Fruit fly (Drosophila melanogaster) whole organism, prepupa: ENCODE data around the gene CG11396.
A peak's percentile ranks its signal among the peaks of the same experiment; 100 is the strongest.

ENCODE experiments used
- CG10669 ChIP-seq: fragments of 200-800 bp; sonication (Bioruptor generic); optimal IDR thresholded peaks from 3 replicates; lab custom pipeline; 2018; ENCODE audit warnings: missing biosample characterization, mild to moderate bottlenecking, missing genetic modification characterization, moderate library complexity
- CG11294 ChIP-seq: fragments of 200-800 bp; sonication (Bioruptor generic); IDR thresholded peaks from 2 replicates; pipeline ENCODE4 v1.3.6; 2022; ENCODE audit warnings: missing biosample characterization, missing genetic modification characterization
- CG11762 ChIP-seq: fragments of 200-800 bp; sonication (Bioruptor generic); optimal IDR thresholded peaks from 3 replicates; lab custom pipeline; 2016; ENCODE audit warnings: missing biosample characterization, missing genetic modification characterization; ENCODE audit not compliant: insufficient read depth
- CG15336 ChIP-seq: fragments of 200-800 bp; sonication (Bioruptor generic); IDR thresholded peaks from 2 replicates; pipeline ENCODE4 v1.3.6; 2022; ENCODE audit warnings: missing biosample characterization, missing genetic modification characterization
- CG1621 ChIP-seq: fragments of 200-800 bp; sonication (Bioruptor generic); optimal IDR thresholded peaks from 3 replicates; lab custom pipeline; 2018; ENCODE audit warnings: missing biosample characterization, mild to moderate bottlenecking, missing genetic modification characterization
- CG16779 ChIP-seq: fragments of 200-800 bp; sonication (Bioruptor generic); optimal IDR thresholded peaks from 3 replicates; lab custom pipeline; 2017; ENCODE audit warnings: missing biosample characterization, mild to moderate bottlenecking, missing genetic modification characterization
- CG3032 ChIP-seq: fragments of 200-800 bp; optimal IDR thresholded peaks from 2 replicates; lab custom pipeline; 2019; ENCODE audit warnings: missing biosample characterization, mild to moderate bottlenecking, missing genetic modification characterization, moderate library complexity
- CG31627 ChIP-seq: fragments of 200-800 bp; sonication (Bioruptor generic); optimal IDR thresholded peaks from 3 replicates; lab custom pipeline; 2016; ENCODE audit warnings: missing biosample characterization, missing genetic modification characterization
- CG32006 ChIP-seq: fragments of 200-800 bp; sonication (Bioruptor generic); optimal IDR thresholded peaks from 3 replicates; lab custom pipeline; 2017; ENCODE audit warnings: missing biosample characterization, mild to moderate bottlenecking, missing genetic modification characterization
- CG34406 ChIP-seq: fragments of 200-800 bp; sonication (Bioruptor generic); optimal IDR thresholded peaks from 3 replicates; lab custom pipeline; 2016; ENCODE audit warnings: missing biosample characterization, missing genetic modification characterization
- CG3919 ChIP-seq: fragments of 200-800 bp; sonication (Bioruptor generic); optimal IDR thresholded peaks from 3 replicates; lab custom pipeline; 2016; ENCODE audit warnings: missing biosample characterization, missing genetic modification characterization
- CG6792 ChIP-seq: fragments of 200-800 bp; sonication (Bioruptor generic); optimal IDR thresholded peaks from 3 replicates; lab custom pipeline; 2016; ENCODE audit warnings: missing biosample characterization, missing genetic modification characterization
- CG6808 ChIP-seq: fragments of 200-800 bp; sonication (Bioruptor generic); optimal IDR thresholded peaks from 3 replicates; lab custom pipeline; 2017; ENCODE audit warnings: missing biosample characterization, missing genetic modification characterization, mild to moderate bottlenecking, moderate library complexity, missing genetic modification reagents
- CG6854 ChIP-seq: fragments of 200-800 bp; sonication (Bioruptor generic); optimal IDR thresholded peaks from 2 replicates; lab custom pipeline; 2017; ENCODE audit warnings: missing biosample characterization, mild to moderate bottlenecking, missing genetic modification characterization
- CG7368 ChIP-seq: fragments of 200-800 bp; sonication (Bioruptor generic); optimal IDR thresholded peaks from 3 replicates; lab custom pipeline; 2016; ENCODE audit warnings: missing biosample characterization, missing genetic modification characterization
- CG8119 ChIP-seq: fragments of 200-800 bp; sonication (Bioruptor generic); IDR thresholded peaks from 3 replicates; pipeline ENCODE4 v1.3.6; 2022; ENCODE audit warnings: missing biosample characterization, missing genetic modification characterization
- CG8632 ChIP-seq: fragments of 200-800 bp; sonication (Bioruptor generic); optimal IDR thresholded peaks from 3 replicates; lab custom pipeline; 2016; ENCODE audit warnings: missing biosample characterization, missing genetic modification characterization
- Eip75B ChIP-seq: fragments of 200-800 bp; sonication (Bioruptor generic); optimal IDR thresholded peaks from 3 replicates; lab custom pipeline; 2016; ENCODE audit warnings: missing biosample characterization, missing genetic modification characterization
- Eip78C ChIP-seq: fragments of 200-800 bp; sonication (Bioruptor generic); peaks from one replicate; lab custom pipeline; 2016; ENCODE audit warnings: missing biosample characterization, missing genetic modification characterization
- Eip93F ChIP-seq: fragments of 200-800 bp; sonication (Bioruptor generic); optimal IDR thresholded peaks from 2 replicates; lab custom pipeline; 2016; ENCODE audit warnings: missing biosample characterization, mild to moderate bottlenecking, missing genetic modification characterization
- Ets21C ChIP-seq: fragments of 200-800 bp; sonication (Bioruptor generic); optimal IDR thresholded peaks from 3 replicates; lab custom pipeline; 2016; ENCODE audit warnings: missing biosample characterization, missing genetic modification characterization
- Ets96B ChIP-seq: fragments of 200-800 bp; optimal IDR thresholded peaks from 2 replicates; lab custom pipeline; 2019; ENCODE audit warnings: missing biosample characterization, mild to moderate bottlenecking, missing genetic modification characterization, moderate library complexity
- Gug ChIP-seq: fragments of 200-800 bp; sonication (Bioruptor generic); IDR thresholded peaks from 2 replicates; pipeline ENCODE4 v1.3.6; 2022; ENCODE audit warnings: missing biosample characterization, missing genetic modification characterization
- Hr38 ChIP-seq: sonication (Bioruptor generic); optimal IDR thresholded peaks from 2 replicates; lab custom pipeline; 2016; ENCODE audit warnings: missing biosample characterization, missing genetic modification characterization
- Met ChIP-seq: fragments of 200-800 bp; sonication (Bioruptor generic); optimal IDR thresholded peaks from 3 replicates; lab custom pipeline; 2016; ENCODE audit warnings: missing biosample characterization, missing genetic modification characterization
- OdsH ChIP-seq: fragments of 200-800 bp; sonication (Bioruptor generic); optimal IDR thresholded peaks from 3 replicates; lab custom pipeline; 2016; ENCODE audit warnings: missing biosample characterization, missing genetic modification characterization
- Smox ChIP-seq: fragments of 200-800 bp; sonication (Bioruptor generic); optimal IDR thresholded peaks from 3 replicates; lab custom pipeline; 2016; ENCODE audit warnings: missing biosample characterization, missing genetic modification characterization
- Sox14 ChIP-seq: fragments of 200-800 bp; sonication (Bioruptor generic); optimal IDR thresholded peaks from 3 replicates; lab custom pipeline; 2016; ENCODE audit warnings: missing biosample characterization, missing genetic modification characterization
- Sox15 ChIP-seq: fragments of 200-800 bp; sonication (Bioruptor generic); optimal IDR thresholded peaks from 3 replicates; lab custom pipeline; 2016; ENCODE audit warnings: missing biosample characterization, missing genetic modification characterization
- acj6 ChIP-seq: fragments of 200-800 bp; sonication (Bioruptor generic); optimal IDR thresholded peaks from 3 replicates; lab custom pipeline; 2016; ENCODE audit warnings: missing biosample characterization, missing genetic modification characterization
- dac ChIP-seq: fragments of 200-800 bp; sonication (Bioruptor generic); optimal IDR thresholded peaks from 2 replicates; lab custom pipeline; 2017; ENCODE audit warnings: missing biosample characterization, mild to moderate bottlenecking, missing genetic modification characterization
- dsx ChIP-seq: fragments of 200-800 bp; optimal IDR thresholded peaks from 3 replicates; lab custom pipeline; 2019; ENCODE audit warnings: missing biosample characterization, mild to moderate bottlenecking, missing genetic modification characterization, moderate library complexity; ENCODE audit not compliant: poor library complexity, severe bottlenecking
- eg ChIP-seq: fragments of 200-800 bp; sonication (Bioruptor generic); IDR thresholded peaks from 3 replicates; pipeline ENCODE4 v1.3.6; 2022; ENCODE audit warnings: missing biosample characterization, missing genetic modification characterization
- esn ChIP-seq: fragments of 200-800 bp; sonication (Bioruptor generic); optimal IDR thresholded peaks from 2 replicates; lab custom pipeline; 2016; ENCODE audit warnings: missing biosample characterization, mild to moderate bottlenecking, missing genetic modification characterization, moderate library complexity
- fd85E ChIP-seq: fragments of 200-800 bp; sonication (Bioruptor generic); optimal IDR thresholded peaks from 3 replicates; lab custom pipeline; 2016; ENCODE audit warnings: missing biosample characterization, missing genetic modification characterization
- pdm3 ChIP-seq: fragments of 200-800 bp; sonication (Bioruptor generic); optimal IDR thresholded peaks from 3 replicates; lab custom pipeline; 2016; ENCODE audit warnings: missing biosample characterization, missing genetic modification characterization
- salr ChIP-seq, 2 experiments: fragments of 200-800 bp; sonication (Bioruptor generic); optimal IDR thresholded peaks; 3 replicates each; lab custom pipeline; 2016 to 2018; ENCODE audit warnings: missing biosample characterization in 2 of 2, missing genetic modification characterization in 2 of 2, mild to moderate bottlenecking in 1 of 2
- ss ChIP-seq, 2 experiments: fragments of 200-800 bp; sonication (Bioruptor generic); optimal IDR thresholded peaks; 2 replicates in 1 of 2; 3 replicates in 1 of 2; lab custom pipeline; 2017 to 2018; ENCODE audit warnings: mild to moderate bottlenecking in 2 of 2, missing biosample characterization in 2 of 2, missing genetic modification characterization in 2 of 2, moderate library complexity in 1 of 2
- svp ChIP-seq: fragments of 200-800 bp; sonication (Bioruptor generic); peaks from one replicate; lab custom pipeline; 2016; ENCODE audit warnings: missing biosample characterization, missing genetic modification characterization
- topi ChIP-seq: fragments of 200-800 bp; sonication (Bioruptor generic); optimal IDR thresholded peaks from 3 replicates; lab custom pipeline; 2016; ENCODE audit warnings: missing biosample characterization, missing genetic modification characterization
- vri ChIP-seq: fragments of 200-800 bp; sonication (Bioruptor generic); optimal IDR thresholded peaks from 3 replicates; lab custom pipeline; 2016; ENCODE audit warnings: missing biosample characterization, mild to moderate bottlenecking, missing genetic modification characterization

CG11396 gene

DNA sequence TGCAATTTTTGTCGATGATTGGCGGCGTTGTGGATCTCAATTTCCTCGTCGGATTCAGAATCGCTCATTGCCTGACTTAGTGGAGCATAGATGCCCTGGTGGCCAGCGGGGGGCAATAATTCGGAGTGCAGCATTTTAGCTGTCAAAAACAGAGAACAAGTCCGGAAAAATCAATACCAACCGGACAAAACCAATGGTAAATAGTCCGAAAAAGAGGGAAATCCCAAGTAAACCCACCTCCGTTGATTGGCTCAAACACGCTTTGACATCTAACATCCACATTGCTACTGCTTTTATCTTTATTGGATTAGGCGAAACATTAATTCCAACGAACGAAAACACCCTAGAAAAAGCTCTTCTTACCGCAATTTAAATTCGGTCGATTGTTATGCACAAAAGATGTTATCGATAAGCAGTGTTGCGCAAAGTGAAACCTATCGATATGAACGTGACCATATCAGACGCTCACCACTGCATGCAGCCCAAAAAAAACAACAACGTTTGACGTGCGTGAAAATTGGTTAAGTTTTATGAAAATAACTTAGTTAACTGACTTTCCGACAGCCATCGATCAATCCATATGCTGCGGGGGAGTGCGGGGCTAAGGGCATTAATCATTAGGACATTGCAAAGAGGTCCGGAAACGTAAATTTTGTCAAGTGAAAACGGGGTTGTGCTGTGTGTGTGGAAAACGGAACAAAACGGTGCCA lies 27.9 kb upstream of the CG11396 start, which contains the start of the genes CG3618 and Pka-R1:
Gene CG3618 (minus strand): TSS at position 410 of the 710 bp plus-strand sequence.
Gene Pka-R1 (plus strand): TSS at position 453 of the 710 bp plus-strand sequence.
- TF ChIP-seq CG8632 (GFP tag; lab: Kevin White, UChicago) (no peak), Hr38 (GFP tag; lab: Kevin White, UChicago) (no peak), esn (GFP tag; lab: Kevin White, UChicago) (peak; percentile 21), CG31627 (peak; percentile 2), CG16779 (no peak), CG3919 (GFP tag; lab: Kevin White, UChicago) (no peak), Smox (no peak), svp (GFP tag; lab: Kevin White, UChicago) (no peak)

DNA sequence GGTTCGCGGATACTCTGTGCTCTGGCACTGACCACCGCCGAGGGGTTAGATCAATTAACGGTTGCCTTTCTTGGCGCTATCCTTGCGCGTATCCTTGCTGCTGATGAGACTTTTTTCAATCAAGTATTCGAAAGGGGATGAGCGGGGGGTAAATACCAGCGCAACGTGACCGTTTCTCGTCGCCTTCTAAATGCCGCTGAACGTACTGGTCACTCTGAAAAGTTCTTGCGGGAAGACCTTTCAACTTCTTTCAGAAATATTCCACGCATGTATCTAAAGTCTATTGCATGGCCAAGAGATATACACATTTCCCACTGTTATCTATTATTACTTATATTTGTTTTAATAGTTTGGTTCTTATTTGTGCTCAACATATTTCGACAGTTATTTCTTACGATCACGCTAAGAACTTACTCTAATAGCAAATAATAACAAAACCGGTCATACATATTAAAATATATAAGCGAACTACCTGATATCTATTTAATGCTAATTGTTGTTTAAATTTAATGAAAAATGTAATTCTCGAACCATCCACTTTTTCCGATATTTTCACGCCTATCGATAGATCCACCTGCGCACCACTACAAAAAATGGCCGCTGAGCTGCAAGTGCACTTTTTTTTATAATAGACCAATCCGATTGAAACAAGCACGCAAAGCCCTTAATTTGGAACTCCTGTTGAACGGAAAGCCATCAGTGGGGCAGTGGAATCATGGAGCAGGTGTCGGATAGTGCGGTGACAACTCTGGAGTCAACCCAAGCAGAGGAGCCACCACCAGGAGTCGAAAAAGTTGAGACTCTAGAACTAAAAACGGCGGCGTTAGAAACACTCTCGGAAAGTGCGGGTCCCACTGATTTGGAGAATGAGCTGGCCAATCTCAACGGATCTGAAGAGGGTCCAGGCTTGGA lies 21.4 kb upstream of the CG11396 start, which contains the start of the genes CG3634 and HIPP1:
Gene CG3634 (minus strand): TSS at position 185 of the 912 bp plus-strand sequence.
Gene HIPP1 (plus strand): TSS at position 582 of the 912 bp plus-strand sequence.
- no peak for TF ChIP-seq Eip78C (GFP tag; lab: Kevin White, UChicago)
- TF ChIP-seq fd85E, result no peak
- TF ChIP-seq dac, result no peak
- no peak for TF ChIP-seq CG10669 (GFP tag; lab: Kevin White, UChicago)
- TF ChIP-seq CG8632 (GFP tag; lab: Kevin White, UChicago), result no peak
- TF ChIP-seq vri (GFP tag; lab: Kevin White, UChicago), result no peak
- peak; percentile 60 for TF ChIP-seq CG1621
- no peak for TF ChIP-seq CG3919 (GFP tag; lab: Kevin White, UChicago)
- no peak for TF ChIP-seq salr (GFP tag; optimal IDR thresholded peaks at IDR 0.05; lab: Kevin White, UChicago)
- peak; percentile 10 for TF ChIP-seq CG3032 (tag; lab: Kevin White, UChicago)
- peak; percentile 37 for TF ChIP-seq esn (GFP tag; lab: Kevin White, UChicago)

DNA sequence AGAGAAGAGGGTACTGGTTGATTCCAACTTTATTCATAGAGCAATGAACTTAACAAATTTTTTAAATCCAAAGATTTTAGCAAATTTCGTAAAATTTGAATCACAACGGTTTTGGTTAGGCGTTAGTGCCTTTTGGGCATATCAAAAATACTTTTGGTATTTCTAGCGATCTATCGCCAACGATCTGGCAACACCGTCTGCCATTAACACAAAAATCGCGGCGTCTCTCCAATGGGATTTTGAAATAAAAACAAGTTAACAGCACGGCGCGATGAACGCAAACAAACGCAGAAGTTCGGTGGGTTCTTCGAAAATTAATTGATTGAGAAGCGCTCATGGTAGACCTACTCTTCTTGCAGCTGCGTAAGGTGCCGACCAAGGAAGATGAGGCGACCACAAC lies 12.3 kb upstream of the CG11396 start, which contains the start of gene Spc105R:
Gene Spc105R (plus strand): TSS at position 203 of the 400 bp plus-strand sequence.
- TF ChIP-seq Eip93F (GFP tag; lab: Kevin White, UChicago) (no peak), CG6854 (no peak), Sox14 (GFP tag; lab: Kevin White, UChicago) (no peak)

DNA sequence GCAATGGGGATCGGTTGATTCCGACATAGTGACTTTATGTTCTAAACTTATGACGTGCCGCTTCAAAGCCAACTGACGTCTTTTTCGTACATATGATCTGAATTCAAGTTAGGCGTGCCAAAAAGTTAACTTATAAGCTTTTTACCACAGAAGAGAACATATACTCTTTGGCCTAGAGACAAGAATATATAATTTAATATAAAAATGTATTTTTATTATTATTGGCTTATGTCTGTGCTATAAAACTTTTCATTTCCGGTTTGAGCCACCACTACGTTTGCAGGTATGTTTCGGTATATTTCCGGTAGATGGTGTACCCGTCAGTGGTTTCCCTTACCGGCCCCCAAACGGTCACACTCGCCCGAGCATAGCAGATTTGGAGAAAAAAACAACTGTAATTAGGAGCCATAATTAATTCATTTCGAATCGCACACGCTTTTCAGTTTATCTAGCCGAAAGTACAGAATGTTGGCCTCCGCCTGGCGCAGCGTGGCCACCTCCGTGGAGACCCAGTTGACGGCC lies 10.4 kb upstream of the CG11396 start, which contains the start of the genes CG3698 and tzn:
Gene CG3698 (minus strand): TSS at position 51 of the 522 bp plus-strand sequence.
Gene tzn (plus strand): TSS at position 321 of the 522 bp plus-strand sequence.
- TF ChIP-seq CG7368 (GFP tag; lab: Kevin White, UChicago) (no peak), dsx (GFP tag; lab: Kevin White, UChicago) (no peak), svp (GFP tag; lab: Kevin White, UChicago) (no peak), vri (GFP tag; lab: Kevin White, UChicago) (no peak), esn (GFP tag; lab: Kevin White, UChicago) (peak; percentile 87), CG34406 (peak; percentile 85), CG8119 (GFP tag; lab: Robert Waterston, UW) (no peak), CG15336 (GFP tag; lab: Robert Waterston, UW) (no peak), Gug (GFP tag; lab: Robert Waterston, UW) (peak; percentile 45), Ets96B (no peak), dac (peak; percentile 57), Met (GFP tag; lab: Kevin White, UChicago) (no peak), Eip75B (GFP tag; lab: Kevin White, UChicago) (no peak), CG10669 (GFP tag; lab: Kevin White, UChicago) (no peak), topi (no peak), CG6808 (GFP tag; lab: Kevin White, UChicago) (no peak), CG6792 (no peak), CG11294 (GFP tag; lab: Robert Waterston, UW) (peak; percentile 47), ss (GFP tag; optimal IDR thresholded peaks at IDR 0.05; lab: Kevin White, UChicago) (no peak), Ets21C (GFP tag; lab: Kevin White, UChicago) (no peak), Sox15 (GFP tag; lab: Kevin White, UChicago) (peak; percentile 72), CG11762 (GFP tag; lab: Kevin White, UChicago) (peak; percentile 49), Eip93F (GFP tag; lab: Kevin White, UChicago) (no peak), OdsH (GFP tag; lab: Kevin White, UChicago) (no peak), eg (GFP tag; lab: Robert Waterston, UW) (no peak; the same call in 1 of the 3 replicates), CG32006 (GFP tag; lab: Kevin White, UChicago) (no peak), Hr38 (GFP tag; lab: Kevin White, UChicago) (no peak), pdm3 (GFP tag; lab: Kevin White, UChicago) (no peak), acj6 (peak; percentile 86)
